Fruit fly (Drosophila melanogaster) whole organism, embryonic: Measurements from ENCODE around the gene CG32052.

Source experiments
- ATbp ChIP-seq: fragments of 200-800 bp; sonication (Bioruptor generic); optimal IDR thresholded peaks from 2 replicates; lab custom pipeline; 2017; ENCODE audit warnings: missing biosample characterization, mild to moderate bottlenecking, missing genetic modification characterization, missing genetic modification reagents
- CG10543 ChIP-seq: fragments of 200-800 bp; sonication (Bioruptor generic); optimal IDR thresholded peaks from 3 replicates; lab custom pipeline; 2017; ENCODE audit warnings: missing biosample characterization, mild to moderate bottlenecking, missing genetic modification characterization, moderate library complexity
- CG10959 ChIP-seq: fragments of 200-800 bp; sonication (Bioruptor generic); IDR thresholded peaks from 2 replicates; pipeline ENCODE4 v1.3.6; 2022; ENCODE audit warnings: missing biosample characterization, missing genetic modification characterization
- CG11696 ChIP-seq: fragments of 200-800 bp; sonication (Bioruptor generic); IDR thresholded peaks from 2 replicates; pipeline ENCODE4 v1.3.6; 2022; ENCODE audit warnings: missing biosample characterization, missing genetic modification characterization
- CG12219 ChIP-seq: fragments of 200-800 bp; sonication (Bioruptor generic); optimal IDR thresholded peaks from 3 replicates; lab custom pipeline; 2018; ENCODE audit warnings: missing biosample characterization, mild to moderate bottlenecking, missing genetic modification characterization
- CG1233 ChIP-seq: fragments of 200-800 bp; sonication (Bioruptor generic); optimal IDR thresholded peaks from 4 replicates; lab custom pipeline; 2018; ENCODE audit warnings: missing biosample characterization, mild to moderate bottlenecking, missing genetic modification characterization
- CG13123 ChIP-seq: fragments of 200-800 bp; sonication (Bioruptor generic); optimal IDR thresholded peaks from 2 replicates; lab custom pipeline; 2016; ENCODE audit warnings: missing biosample characterization, missing genetic modification characterization
- CG13424 ChIP-seq: fragments of 200-800 bp; sonication (Bioruptor generic); optimal IDR thresholded peaks from 2 replicates; lab custom pipeline; 2019; ENCODE audit warnings: missing biosample characterization, mild to moderate bottlenecking, missing genetic modification characterization, moderate library complexity
- CG14965 ChIP-seq: fragments of 200-800 bp; sonication (Bioruptor generic); optimal IDR thresholded peaks from 2 replicates; lab custom pipeline; 2016; ENCODE audit warnings: missing biosample characterization, missing genetic modification characterization, borderline replicate concordance
- CG1602 ChIP-seq: fragments of 200-800 bp; sonication (Bioruptor generic); optimal IDR thresholded peaks from 3 replicates; lab custom pipeline; 2016; ENCODE audit warnings: missing biosample characterization, missing genetic modification characterization
- CG17361 ChIP-seq: fragments of 200-800 bp; sonication (Bioruptor generic); IDR thresholded peaks from 3 replicates; pipeline ENCODE4 v1.3.6; 2022; ENCODE audit warnings: missing biosample characterization, missing genetic modification characterization
- CG2199 ChIP-seq: fragments of 200-800 bp; sonication (Bioruptor generic); IDR thresholded peaks from 3 replicates; pipeline ENCODE4 v1.3.6; 2022; ENCODE audit warnings: missing biosample characterization, missing genetic modification characterization
- CG2875 ChIP-seq: fragments of 200-800 bp; sonication (Bioruptor generic); optimal IDR thresholded peaks from 2 replicates; lab custom pipeline; 2017; ENCODE audit warnings: missing biosample characterization, mild to moderate bottlenecking, missing genetic modification characterization, missing genetic modification reagents
- CG31224 ChIP-seq: fragments of 200-800 bp; sonication (Bioruptor generic); IDR thresholded peaks from 2 replicates; pipeline ENCODE4 v1.3.6; 2022; ENCODE audit warnings: missing biosample characterization, missing genetic modification characterization
- CG3281 ChIP-seq: fragments of 200-800 bp; sonication (Bioruptor generic); optimal IDR thresholded peaks from 3 replicates; lab custom pipeline; 2017; ENCODE audit warnings: missing biosample characterization, mild to moderate bottlenecking, missing genetic modification characterization
- CG4617 ChIP-seq: fragments of 200-800 bp; sonication (Bioruptor generic); optimal IDR thresholded peaks from 3 replicates; lab custom pipeline; 2016; ENCODE audit warnings: missing biosample characterization, missing genetic modification characterization, borderline replicate concordance
- CG5953 ChIP-seq: fragments of 200-800 bp; sonication (Bioruptor generic); IDR thresholded peaks from 2 replicates; pipeline ENCODE4 v1.3.6; 2022; ENCODE audit warnings: missing biosample characterization, missing genetic modification characterization
- CG6175 ChIP-seq: fragments of 200-800 bp; sonication (Bioruptor generic); IDR thresholded peaks from 3 replicates; pipeline ENCODE4 v1.3.6; 2022; ENCODE audit warnings: missing biosample characterization, missing genetic modification characterization
- CG8388 ChIP-seq: fragments of 200-800 bp; sonication (Bioruptor generic); optimal IDR thresholded peaks from 2 replicates; lab custom pipeline; 2019; ENCODE audit warnings: missing biosample characterization, mild to moderate bottlenecking, missing genetic modification characterization, moderate library complexity
- CG8924 ChIP-seq: fragments of 200-800 bp; optimal IDR thresholded peaks from 3 replicates; lab custom pipeline; 2019; ENCODE audit warnings: missing biosample characterization, mild to moderate bottlenecking, missing genetic modification characterization, moderate library complexity
- CG9727 ChIP-seq: fragments of 200-800 bp; sonication (Bioruptor generic); optimal IDR thresholded peaks from 3 replicates; lab custom pipeline; 2017; ENCODE audit warnings: missing biosample characterization, mild to moderate bottlenecking, missing genetic modification characterization
- Dip2 ChIP-seq: fragments of 200-800 bp; sonication (Bioruptor generic); IDR thresholded peaks from 2 replicates; pipeline ENCODE4 v1.3.6; 2022; ENCODE audit warnings: missing biosample characterization, missing genetic modification characterization
- E2f1 ChIP-seq: fragments of 200-800 bp; sonication (Bioruptor generic); IDR thresholded peaks from 2 replicates; pipeline ENCODE4 v1.3.6; 2022; ENCODE audit warnings: missing biosample characterization, missing genetic modification characterization
- Ets65A ChIP-seq: fragments of 200-800 bp; sonication (Bioruptor generic); peaks from one replicate; lab custom pipeline; 2016; ENCODE audit warnings: missing biosample characterization, missing genetic modification characterization
- HHEX ChIP-seq: fragments of 200-800 bp; sonication (Bioruptor generic); optimal IDR thresholded peaks from 3 replicates; lab custom pipeline; 2017; ENCODE audit warnings: missing biosample characterization, mild to moderate bottlenecking, missing genetic modification characterization, missing genetic modification reagents
- Mad ChIP-seq: fragments of 200-800 bp; sonication (Bioruptor generic); optimal IDR thresholded peaks from 2 replicates; lab custom pipeline; 2016; ENCODE audit warnings: missing biosample characterization, missing genetic modification characterization
- Mrtf ChIP-seq: fragments of 200-800 bp; sonication (Bioruptor generic); IDR thresholded peaks from 3 replicates; pipeline ENCODE4 v1.3.6; 2022; ENCODE audit warnings: missing biosample characterization, missing genetic modification characterization
- Optix ChIP-seq: fragments of 200-800 bp; sonication (Bioruptor generic); IDR thresholded peaks from 3 replicates; pipeline ENCODE4 v1.3.6; 2022; ENCODE audit warnings: missing biosample characterization, missing genetic modification characterization
- Sox102F ChIP-seq: fragments of 200-800 bp; sonication (Bioruptor generic); optimal IDR thresholded peaks from 2 replicates; lab custom pipeline; 2018; ENCODE audit warnings: missing biosample characterization, mild to moderate bottlenecking, missing genetic modification characterization, moderate library complexity
- ara ChIP-seq: fragments of 200-800 bp; sonication (Bioruptor generic); IDR thresholded peaks from 2 replicates; pipeline ENCODE4 v1.3.6; 2022; ENCODE audit warnings: missing biosample characterization, missing genetic modification characterization
- ash1 ChIP-seq: fragments of 200-800 bp; sonication (Bioruptor generic); optimal IDR thresholded peaks from 2 replicates; lab custom pipeline; 2018; ENCODE audit warnings: missing biosample characterization, mild to moderate bottlenecking, missing genetic modification characterization
- ci ChIP-seq: fragments of 200-800 bp; sonication (Bioruptor generic); IDR thresholded peaks from 3 replicates; pipeline ENCODE4 v1.3.6; 2022; ENCODE audit warnings: missing biosample characterization, missing genetic modification characterization
- disco-r ChIP-seq: fragments of 200-800 bp; sonication (Bioruptor generic); optimal IDR thresholded peaks from 2 replicates; lab custom pipeline; 2016; ENCODE audit warnings: missing biosample characterization, missing genetic modification characterization
- dpn ChIP-seq, 2 experiments: fragments of 200-800 bp; sonication (Bioruptor generic); optimal IDR thresholded peaks; 3 replicates each; lab custom pipeline; 2016; ENCODE audit warnings: missing biosample characterization in 2 of 2, missing genetic modification characterization in 2 of 2
- emc ChIP-seq: fragments of 200-800 bp; sonication (Bioruptor generic); optimal IDR thresholded peaks from 2 replicates; lab custom pipeline; 2016; ENCODE audit warnings: missing biosample characterization, missing genetic modification characterization
- exex ChIP-seq: fragments of 200-800 bp; sonication (Bioruptor generic); optimal IDR thresholded peaks from 4 replicates; lab custom pipeline; 2018; ENCODE audit warnings: missing biosample characterization, mild to moderate bottlenecking, missing genetic modification characterization, moderate library complexity
- jigr1 ChIP-seq: fragments of 200-800 bp; sonication (Bioruptor generic); IDR thresholded peaks from 3 replicates; pipeline ENCODE4 v1.3.6; 2022; ENCODE audit warnings: missing biosample characterization, missing genetic modification characterization
- lab ChIP-seq: fragments of 200-800 bp; sonication (Bioruptor generic); optimal IDR thresholded peaks from 3 replicates; lab custom pipeline; 2017; ENCODE audit warnings: missing biosample characterization, missing genetic modification characterization, mild to moderate bottlenecking, moderate library complexity, missing genetic modification reagents
- mam ChIP-seq: fragments of 200-800 bp; sonication (Bioruptor generic); optimal IDR thresholded peaks from 3 replicates; lab custom pipeline; 2016; ENCODE audit warnings: missing biosample characterization, missing genetic modification characterization
- pfk ChIP-seq: fragments of 200-800 bp; sonication (Bioruptor generic); optimal IDR thresholded peaks from 2 replicates; lab custom pipeline; 2018; ENCODE audit warnings: missing biosample characterization, mild to moderate bottlenecking, missing genetic modification characterization, moderate library complexity
- pita ChIP-seq: fragments of 200-800 bp; sonication (Bioruptor generic); optimal IDR thresholded peaks from 2 replicates; lab custom pipeline; 2017; ENCODE audit warnings: missing biosample characterization, mild to moderate bottlenecking, missing genetic modification characterization
- prd ChIP-seq, 3 experiments: fragments of >200 bp in 2 of 3; fragments of 200-800 bp in 1 of 3; sonication (Bioruptor generic) in 1 of 3; optimal IDR thresholded peaks in 2 of 3; IDR thresholded peaks in 1 of 3; 2 replicates in 2 of 3; 3 replicates in 1 of 3; pipeline versions ENCODE4 v1.3.6 to Lab custom; 2017 to 2022; ENCODE audit warnings: missing biosample characterization in 1 of 3, missing genetic modification characterization in 1 of 3
- rib ChIP-seq: fragments of 200-800 bp; sonication (Bioruptor generic); IDR thresholded peaks from 2 replicates; pipeline ENCODE4 v1.3.6; 2022; ENCODE audit warnings: missing biosample characterization, missing genetic modification characterization
- shn ChIP-seq: fragments of 200-800 bp; sonication (Bioruptor generic); optimal IDR thresholded peaks from 3 replicates; lab custom pipeline; 2016; ENCODE audit warnings: missing biosample characterization, missing genetic modification characterization
- stc ChIP-seq: fragments of 200-800 bp; sonication (Bioruptor generic); IDR thresholded peaks from 2 replicates; pipeline ENCODE4 v1.3.6; 2022; ENCODE audit warnings: missing biosample characterization, missing genetic modification characterization
- sug ChIP-seq: fragments of 200-800 bp; optimal IDR thresholded peaks from 2 replicates; lab custom pipeline; 2019; ENCODE audit warnings: missing biosample characterization, mild to moderate bottlenecking, missing genetic modification characterization, moderate library complexity
- tll ChIP-seq, 2 experiments: fragments of 200-800 bp in 1 of 2; fragments of >200 bp in 1 of 2; sonication (Bioruptor generic) in 1 of 2; optimal IDR thresholded peaks; 2 replicates each; lab custom pipeline; 2017 to 2019; ENCODE audit warnings: missing biosample characterization in 2 of 2, missing genetic modification characterization in 2 of 2, mild to moderate bottlenecking in 1 of 2, moderate library complexity in 1 of 2
- wdn ChIP-seq: fragments of 200-800 bp; sonication (Bioruptor generic); IDR thresholded peaks from 2 replicates; pipeline ENCODE4 v1.3.6; 2022; ENCODE audit warnings: missing biosample characterization, missing genetic modification characterization
- wor ChIP-seq: fragments of 200-800 bp; sonication (Bioruptor generic); IDR thresholded peaks from 2 replicates; pipeline ENCODE4 v1.3.6; 2022; ENCODE audit warnings: missing biosample characterization, missing genetic modification characterization
- z ChIP-seq: fragments of 200-800 bp; sonication (Bioruptor generic); IDR thresholded peaks from 3 replicates; pipeline ENCODE4 v1.3.6; 2022; ENCODE audit warnings: missing biosample characterization, missing genetic modification characterization

CG32052 gene

DNA sequence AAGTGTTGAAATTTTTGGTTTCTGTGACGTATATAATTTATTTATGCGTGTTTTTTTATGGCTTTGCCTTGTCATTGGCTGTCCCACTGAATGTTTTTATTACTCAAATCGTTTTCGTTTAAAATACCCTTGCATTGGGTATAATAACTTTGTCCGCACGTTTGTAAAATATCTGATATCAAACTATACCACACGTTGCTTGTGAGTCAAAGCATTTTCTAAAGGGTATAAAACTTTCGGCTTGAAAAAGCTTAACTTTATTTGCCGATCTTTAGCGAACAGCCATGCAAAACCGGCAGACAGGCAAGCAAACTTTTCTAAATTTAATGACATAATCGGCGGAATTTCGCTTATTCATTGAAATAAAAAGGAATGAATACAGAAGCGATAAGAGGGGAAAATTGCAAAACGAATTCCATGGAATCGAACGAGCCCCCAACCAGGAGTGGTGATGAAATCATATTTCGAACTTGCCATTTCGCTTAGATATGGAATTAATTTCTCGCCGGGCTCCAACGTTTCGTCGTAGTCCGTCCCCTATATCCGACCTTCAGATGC is 60.7 kb downstream of the CG32052 start (continued):
- TF ChIP-seq ci (peak; percentile 38; the same call in 1 of the 3 replicates), tll (GFP tag; optimal IDR thresholded peaks at IDR 0.05; lab: Kevin White, UChicago) (no peak), Dip2 (GFP tag; lab: Robert Waterston, UW) (no peak), Sox102F (GFP tag; lab: Kevin White, UChicago) (peak; percentile 45), CG4617 (GFP tag; lab: Kevin White, UChicago) (no peak), CG3281 (GFP tag; lab: Kevin White, UChicago) (peak; percentile 67), CG11696 (peak; percentile 63; the same call in 1 of the 2 replicates), lab (GFP tag; lab: Kevin White, UChicago) (peak; percentile 76), shn (GFP tag; lab: Kevin White, UChicago) (peak; percentile 23), ash1 (GFP tag; lab: Kevin White, UChicago) (no peak), Optix (no peak), CG13424 (tag; lab: Kevin White, UChicago) (peak; percentile 58), CG5953 (GFP tag; lab: Robert Waterston, UW) (no peak), CG8388 (GFP tag; lab: Kevin White, UChicago) (no peak), CG10543 (GFP tag; lab: Kevin White, UChicago) (no peak), emc (GFP tag; lab: Kevin White, UChicago) (no peak), CG14965 (no peak), wor (no peak), dpn (GFP tag; optimal IDR thresholded peaks at IDR 0.05; lab: Kevin White, UChicago) (peak; percentile 48 to 52), ara (no peak), CG6175 (no peak), pita (no peak), CG31224 (GFP tag; lab: Robert Waterston, UW) (peak; percentile 47; the same call in 1 of the 2 replicates), CG1233 (GFP tag; lab: Kevin White, UChicago) (peak; percentile 29), CG9727 (GFP tag; lab: Kevin White, UChicago) (no peak), sug (tag; lab: Kevin White, UChicago) (no peak), CG2875 (no peak), CG8924 (tag; lab: Kevin White, UChicago) (peak; percentile 41), Mad (no peak), HHEX (GFP tag; lab: Kevin White, UChicago) (peak; percentile 23), CG10959 (no peak), disco-r (GFP tag; lab: Kevin White, UChicago) (no peak), mam (GFP tag; lab: Kevin White, UChicago) (peak; percentile 67), pfk (no peak), jigr1 (GFP tag; lab: Robert Waterston, UW) (no peak), wdn (GFP tag; lab: Robert Waterston, UW) (no peak), CG13123 (GFP tag; lab: Kevin White, UChicago) (no peak), rib (GFP tag; lab: Robert Waterston, UW) (peak; percentile 81), exex (tag; lab: Kevin White, UChicago) (no peak), CG1602 (no peak), ATbp (GFP tag; lab: Kevin White, UChicago) (no peak), z (GFP tag; lab: Robert Waterston, UW) (no peak; the same call in 2 of the 3 replicates), E2f1 (no peak), CG2199 (GFP tag; lab: Robert Waterston, UW) (no peak), stc (GFP tag; lab: Robert Waterston, UW) (peak; percentile 42), Mrtf (GFP tag; lab: Robert Waterston, UW) (peak; percentile 9; the same call in 1 of the 3 replicates), CG17361 (peak; percentile 46; the same call in 1 of the 3 replicates), prd (optimal IDR thresholded peaks at IDR 0.05; lab: Kevin White, UChicago) (no peak), prd (GFP tag; IDR thresholded peaks at IDR 0.05; lab: Robert Waterston, UW) (peak; percentile 52; the same call in 1 of the 3 replicates), CG12219 (GFP tag; lab: Kevin White, UChicago) (peak; percentile 19), Ets65A (GFP tag; lab: Kevin White, UChicago) (peak; percentile 87)
